Worm (Caenorhabditis elegans) whole organism, L3 larva: ENCODE measurements around the gene spp-28.

ENCODE experiments used
- R02D3.7 ChIP-seq: fragments of 150-350 bp; optimal IDR thresholded peaks from 2 replicates; lab custom pipeline; 2014; ENCODE audit warnings: missing biosample characterization, missing genetic modification characterization
- ZK546.5 ChIP-seq: sonication (generic microtip); optimal IDR thresholded peaks from 2 replicates; lab custom pipeline; 2017; ENCODE audit warnings: missing biosample characterization, missing genetic modification characterization
- aly-2 ChIP-seq: fragments of 150-350 bp; optimal IDR thresholded peaks from 2 replicates; lab custom pipeline; 2014; ENCODE audit warnings: missing biosample characterization, missing genetic modification characterization
- ama-1 ChIP-seq: fragments of 150-350 bp; optimal IDR thresholded peaks from 2 replicates; lab custom pipeline; 2018
- ceh-16 ChIP-seq: sonication (generic microtip); optimal IDR thresholded peaks from 2 replicates; lab custom pipeline; 2017; ENCODE audit warnings: missing biosample characterization, missing genetic modification characterization
- ceh-28 ChIP-seq: fragments of 150-350 bp; optimal IDR thresholded peaks from 2 replicates; lab custom pipeline; 2014; ENCODE audit warnings: missing biosample characterization, missing genetic modification reagents, missing genetic modification characterization
- ceh-82 ChIP-seq: fragments of 150-350 bp; optimal IDR thresholded peaks from 2 replicates; lab custom pipeline; 2014; ENCODE audit warnings: missing biosample characterization, missing genetic modification characterization
- ceh-9 ChIP-seq: sonication (generic microtip); optimal IDR thresholded peaks from 2 replicates; lab custom pipeline; 2018; ENCODE audit warnings: missing biosample characterization, missing genetic modification characterization
- egl-27 ChIP-seq: sonication (generic microtip); optimal IDR thresholded peaks from 4 replicates; lab custom pipeline; 2017; ENCODE audit warnings: missing biosample characterization, missing genetic modification reagents, missing genetic modification characterization
- egl-5 ChIP-seq: fragments of 150-350 bp; optimal IDR thresholded peaks from 2 replicates; lab custom pipeline; 2017; ENCODE audit warnings: missing biosample characterization, missing genetic modification reagents, missing genetic modification characterization, inconsistent platforms
- elt-1 ChIP-seq: fragments of 150-350 bp; optimal IDR thresholded peaks from 2 replicates; lab custom pipeline; 2014; ENCODE audit warnings: missing biosample characterization, missing genetic modification characterization
- elt-2 ChIP-seq: sonication (generic microtip); optimal IDR thresholded peaks from 2 replicates; lab custom pipeline; 2016; ENCODE audit warnings: missing genetic modification reagents, mild to moderate bottlenecking, missing genetic modification characterization, missing compliant biosample characterization
- elt-3 ChIP-seq, 3 experiments: fragments of 150-350 bp in 1 of 3; sonication (generic microtip) in 2 of 3; optimal IDR thresholded peaks; 2 replicates in 2 of 3; 4 replicates in 1 of 3; lab custom pipeline; 2014 to 2017; ENCODE audit warnings: missing biosample characterization in 3 of 3, missing genetic modification characterization in 3 of 3
- eor-1 ChIP-seq, 2 experiments: fragments of 150-350 bp; optimal IDR thresholded peaks; 2 replicates each; lab custom pipeline; 2014 to 2018; ENCODE audit warnings: missing biosample characterization in 2 of 2, missing genetic modification characterization in 2 of 2
- fkh-10 ChIP-seq: sonication (generic microtip); optimal IDR thresholded peaks from 2 replicates; lab custom pipeline; 2017; ENCODE audit warnings: missing biosample characterization, missing genetic modification reagents, missing genetic modification characterization
- fkh-2 ChIP-seq: fragments of 150-350 bp; optimal IDR thresholded peaks from 2 replicates; lab custom pipeline; 2014; ENCODE audit warnings: missing biosample characterization, missing genetic modification reagents, missing genetic modification characterization
- fos-1 ChIP-seq: fragments of 150-350 bp; optimal IDR thresholded peaks from 2 replicates; lab custom pipeline; 2014; ENCODE audit warnings: missing biosample characterization, missing genetic modification characterization
- hmg-11 ChIP-seq: sonication (generic microtip); optimal IDR thresholded peaks from 2 replicates; lab custom pipeline; 2016; ENCODE audit warnings: missing genetic modification characterization, missing compliant biosample characterization
- jun-1 ChIP-seq: fragments of 150-350 bp; optimal IDR thresholded peaks from 2 replicates; lab custom pipeline; 2014; ENCODE audit warnings: missing biosample characterization, missing genetic modification reagents, missing genetic modification characterization
- lin-15B ChIP-seq: fragments of 150-350 bp; optimal IDR thresholded peaks from 2 replicates; lab custom pipeline; 2014; ENCODE audit warnings: missing biosample characterization, missing genetic modification characterization
- lin-39 ChIP-seq: fragments of 150-350 bp; optimal IDR thresholded peaks from 2 replicates; lab custom pipeline; 2018; ENCODE audit warnings: missing biosample characterization, missing genetic modification reagents, missing genetic modification characterization
- lsy-12 ChIP-seq: sonication (generic microtip); optimal IDR thresholded peaks from 2 replicates; lab custom pipeline; 2016; ENCODE audit warnings: mild to moderate bottlenecking, missing genetic modification characterization, missing compliant biosample characterization
- mdl-1 ChIP-seq: fragments of 150-350 bp; optimal IDR thresholded peaks from 2 replicates; lab custom pipeline; 2014; ENCODE audit warnings: missing biosample characterization, missing genetic modification characterization
- mml-1 ChIP-seq: fragments of 150-350 bp; sonication (generic microtip); optimal IDR thresholded peaks from 3 replicates; lab custom pipeline; 2014; ENCODE audit warnings: missing biosample characterization, missing genetic modification characterization
- nfya-1 ChIP-seq: sonication (generic microtip); optimal IDR thresholded peaks from 2 replicates; lab custom pipeline; 2017; ENCODE audit warnings: missing genetic modification characterization, mild to moderate bottlenecking, missing compliant biosample characterization, antibody characterized with exemption, moderate library complexity; ENCODE audit not compliant: insufficient read depth
- nhr-11 ChIP-seq: fragments of 150-350 bp; optimal IDR thresholded peaks from 2 replicates; lab custom pipeline; 2014; ENCODE audit warnings: missing biosample characterization, missing genetic modification characterization
- nhr-12 ChIP-seq: fragments of 150-350 bp; optimal IDR thresholded peaks from 2 replicates; lab custom pipeline; 2014; ENCODE audit warnings: missing biosample characterization, missing genetic modification characterization
- nhr-23 ChIP-seq: fragments of 150-350 bp; optimal IDR thresholded peaks from 2 replicates; lab custom pipeline; 2014; ENCODE audit warnings: missing biosample characterization, missing genetic modification reagents, missing genetic modification characterization
- nhr-237 ChIP-seq: fragments of 150-350 bp; optimal IDR thresholded peaks from 2 replicates; lab custom pipeline; 2014; ENCODE audit warnings: missing biosample characterization, missing genetic modification characterization
- nhr-25 ChIP-seq: sonication (generic microtip); optimal IDR thresholded peaks from 2 replicates; lab custom pipeline; 2017; ENCODE audit warnings: missing biosample characterization, missing genetic modification characterization
- nhr-28 ChIP-seq: fragments of 150-350 bp; optimal IDR thresholded peaks from 2 replicates; lab custom pipeline; 2014; ENCODE audit warnings: missing biosample characterization, missing genetic modification characterization
- nhr-43 ChIP-seq: sonication (generic microtip); optimal IDR thresholded peaks from 2 replicates; lab custom pipeline; 2016; ENCODE audit warnings: mild to moderate bottlenecking, missing genetic modification characterization, missing compliant biosample characterization; ENCODE audit not compliant: poor library complexity, severe bottlenecking
- nhr-67 ChIP-seq: fragments of 150-350 bp; optimal IDR thresholded peaks from 2 replicates; lab custom pipeline; 2014; ENCODE audit warnings: missing biosample characterization, missing genetic modification characterization
- nhr-76 ChIP-seq: fragments of 150-350 bp; sonication (generic microtip); optimal IDR thresholded peaks from 5 replicates; lab custom pipeline; 2014; ENCODE audit warnings: missing biosample characterization, missing genetic modification characterization
- nhr-77 ChIP-seq: fragments of 150-350 bp; optimal IDR thresholded peaks from 2 replicates; lab custom pipeline; 2014; ENCODE audit warnings: missing biosample characterization, missing genetic modification characterization
- pha-4 ChIP-seq: fragments of 150-350 bp; optimal IDR thresholded peaks from 2 replicates; lab custom pipeline; 2014; ENCODE audit warnings: missing biosample characterization, missing genetic modification reagents, missing genetic modification characterization
- pqm-1 ChIP-seq: fragments of 150-350 bp; optimal IDR thresholded peaks from 2 replicates; lab custom pipeline; 2017; ENCODE audit warnings: missing biosample characterization, missing genetic modification characterization, inconsistent platforms
- sea-2 ChIP-seq: fragments of 150-350 bp; sonication (generic microtip); optimal IDR thresholded peaks from 4 replicates; lab custom pipeline; 2014; ENCODE audit warnings: missing biosample characterization, missing genetic modification reagents, missing genetic modification characterization
- snpc-4 ChIP-seq: fragments of 150-350 bp; optimal IDR thresholded peaks from 2 replicates; lab custom pipeline; 2014; ENCODE audit warnings: missing biosample characterization, missing genetic modification characterization
- unc-39 ChIP-seq: sonication (generic microtip); optimal IDR thresholded peaks from 4 replicates; lab custom pipeline; 2017; ENCODE audit warnings: missing biosample characterization, missing genetic modification characterization
- unc-62 ChIP-seq: fragments of 150-350 bp; sonication (generic microtip); optimal IDR thresholded peaks from 4 replicates; lab custom pipeline; 2014; ENCODE audit warnings: missing biosample characterization, missing genetic modification reagents, missing genetic modification characterization
- zag-1 ChIP-seq: fragments of 150-350 bp; optimal IDR thresholded peaks from 2 replicates; lab custom pipeline; 2014; ENCODE audit warnings: missing biosample characterization, missing genetic modification characterization
- ztf-11 ChIP-seq: fragments of 150-350 bp; optimal IDR thresholded peaks from 2 replicates; lab custom pipeline; 2014; ENCODE audit warnings: missing biosample characterization, missing genetic modification characterization
- ztf-4 ChIP-seq: fragments of 150-350 bp; optimal IDR thresholded peaks from 2 replicates; lab custom pipeline; 2014; ENCODE audit warnings: missing biosample characterization, missing genetic modification characterization

Gene spp-28

ce11 chrIII:4228008-4228407, 37.9 kb upstream of the spp-28 start, which contains the start of gene mpk-1:
TSS of gene mpk-1 (minus strand) at chrIII:4228108.
- no peak for TF ChIP-seq unc-39 (tag; lab: Kevin White, UChicago)
- TF ChIP-seq nhr-76 (tag; lab: Kevin White, UChicago): no peak
- TF ChIP-seq ZK546.5: no peak
- TF ChIP-seq pqm-1 (tag; lab: Kevin White, UChicago): no peak
- TF ChIP-seq lin-39: no peak
- TF ChIP-seq nhr-23 (tag; lab: Kevin White, UChicago): no peak
- no peak for TF ChIP-seq mdl-1 (tag; lab: Kevin White, UChicago)
- no peak for TF ChIP-seq pha-4
- no peak for TF ChIP-seq nhr-77
- TF ChIP-seq fkh-10 (GFP tag; lab: Kevin White, UChicago): no peak
- no peak for TF ChIP-seq elt-3 (tag; optimal IDR thresholded peaks at IDR 0.05; lab: Kevin White, UChicago)
- TF ChIP-seq ceh-28 (tag; lab: Kevin White, UChicago): no peak
- TF ChIP-seq ceh-82: no peak
- no peak for TF ChIP-seq nhr-12 (tag; lab: Kevin White, UChicago)
- no peak for TF ChIP-seq nhr-11 (tag; lab: Kevin White, UChicago)
- TF ChIP-seq ceh-16 (tag; lab: Kevin White, UChicago): no peak
- TF ChIP-seq nhr-237 (tag; lab: Kevin White, UChicago): no peak
- no peak for TF ChIP-seq jun-1
- no peak for TF ChIP-seq mml-1 (tag; lab: Kevin White, UChicago)
- TF ChIP-seq lin-15B (tag; lab: Kevin White, UChicago): no peak

- TF ChIP-seq ztf-11 (tag; lab: Kevin White, UChicago) (no peak), nhr-11 (tag; lab: Kevin White, UChicago) (no peak), ceh-16 (tag; lab: Kevin White, UChicago) (no peak), nfya-1 (tag; lab: Kevin White, UChicago) (peak; percentile 30), egl-5 (tag; lab: Kevin White, UChicago) (no peak), zag-1 (tag; lab: Kevin White, UChicago) (no peak), aly-2 (tag; lab: Kevin White, UChicago) (no peak), fkh-2 (tag; lab: Kevin White, UChicago) (no peak), ceh-9 (no peak), elt-2 (tag; lab: Kevin White, UChicago) (peak; percentile 75), pqm-1 (tag; lab: Kevin White, UChicago) (peak; percentile 56)
Observed at ce11 chrIII:4227363-4227762, 37.2 kb upstream of the spp-28 start.

ce11 chrIII:4224722-4225121, 34.6 kb upstream of the spp-28 start:
- TF ChIP-seq mdl-1 (tag; lab: Kevin White, UChicago) (no peak), hmg-11 (tag; lab: Kevin White, UChicago) (peak; percentile 5)

ce11 chrIII:4223668-4224127, 33.6 kb upstream of the spp-28 start:
- TF ChIP-seq aly-2 (tag; lab: Kevin White, UChicago) (no peak), jun-1 (peak; percentile 93), egl-5 (tag; lab: Kevin White, UChicago) (peak; percentile 95), ama-1 (lab: Kevin White, UChicago) (no peak), unc-62 (peak; percentile 49), eor-1 (tag; optimal IDR thresholded peaks at IDR 0.05; lab: Kevin White, UChicago) (no peak), nhr-12 (tag; lab: Kevin White, UChicago) (no peak), pqm-1 (tag; lab: Kevin White, UChicago) (peak; percentile 62), nhr-77 (no peak), nhr-11 (tag; lab: Kevin White, UChicago) (peak; percentile 88), elt-1 (tag; lab: Kevin White, UChicago) (peak; percentile 48), zag-1 (tag; lab: Kevin White, UChicago) (peak; percentile 56), ceh-28 (tag; lab: Kevin White, UChicago) (peak; percentile 27), lsy-12 (tag; lab: Kevin White, UChicago) (peak; percentile 2), mml-1 (tag; lab: Kevin White, UChicago) (no peak), snpc-4 (peak; percentile 11), egl-27 (peak; percentile 76), nhr-28 (tag; lab: Kevin White, UChicago) (no peak), ztf-11 (tag; lab: Kevin White, UChicago) (no peak), fkh-10 (GFP tag; lab: Kevin White, UChicago) (no peak), ZK546.5 (no peak), hmg-11 (tag; lab: Kevin White, UChicago) (peak; percentile 92), nfya-1 (tag; lab: Kevin White, UChicago) (peak; percentile 95), sea-2 (GFP tag; lab: Kevin White, UChicago) (peak; percentile 38), nhr-67 (tag; lab: Kevin White, UChicago) (no peak), elt-3 (tag; optimal IDR thresholded peaks at IDR 0.05; lab: Kevin White, UChicago) (no peak), fos-1 (tag; lab: Kevin White, UChicago) (peak; percentile 45), pha-4 (peak; percentile 81), ztf-4 (tag; lab: Kevin White, UChicago) (no peak), R02D3.7 (tag; lab: Kevin White, UChicago) (peak; percentile 35), elt-2 (tag; lab: Kevin White, UChicago) (peak; percentile 86), nhr-25 (tag; lab: Kevin White, UChicago) (peak; percentile 20), nhr-43 (tag; lab: Kevin White, UChicago) (peak; percentile 51), ceh-9 (no peak), fkh-2 (tag; lab: Kevin White, UChicago) (peak; percentile 41), mdl-1 (tag; lab: Kevin White, UChicago) (peak; percentile 81), ceh-16 (tag; lab: Kevin White, UChicago) (no peak)
